Worm (Caenorhabditis elegans): ENCODE measurements around the gene nhr-173.

The nhr-173 gene

DNA sequence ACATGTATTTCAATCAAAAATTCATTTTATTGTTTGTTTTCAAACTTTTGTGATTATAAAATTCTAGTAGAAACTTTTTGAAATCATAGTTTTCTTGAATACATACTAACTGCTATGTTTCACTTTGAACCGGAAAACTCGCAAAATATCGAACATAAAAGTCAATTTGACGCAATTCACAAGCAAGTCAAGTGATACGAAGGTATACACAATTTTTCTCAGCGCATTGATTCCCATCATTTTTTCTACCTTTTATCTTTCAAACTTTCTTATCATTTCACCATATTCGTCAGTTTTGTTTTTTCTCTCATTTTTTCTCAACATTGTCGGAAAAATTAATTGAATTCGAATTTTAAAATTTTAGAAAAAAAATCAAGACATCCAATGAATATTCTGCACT, at the start of gene nhr-173:
Gene nhr-173, plus strand, starts transcription at position 366 of the 400 bp plus-strand sequence.
- TF ChIP-seq nhr-85 (tag) = no peak
- TF ChIP-seq elt-2 (tag; optimal IDR thresholded peaks at IDR 0.05) = peak; percentile 23
- TF ChIP-seq blmp-1 (tag; optimal IDR thresholded peaks at IDR 0.05) = peak; percentile 1
- peak; percentile 12 for TF ChIP-seq nhr-20 (tag; optimal IDR thresholded peaks at IDR 0.05)
- no peak for TF ChIP-seq pax-3 (tag; optimal IDR thresholded peaks at IDR 0.05)
- peak in 1 of 6 experiments; percentile 4 for TF ChIP-seq elt-3 (tag; optimal IDR thresholded peaks at IDR 0.05)
- no peak for TF ChIP-seq ceh-88 (GFP tag; IDR thresholded peaks at IDR 0.05)

- peak; percentile 0 for TF ChIP-seq lin-14 (GFP tag; optimal IDR thresholded peaks at IDR 0.05)
- TF ChIP-seq elt-2 (tag; optimal IDR thresholded peaks at IDR 0.05) = peak; percentile 89
- peak in 1 of 2 experiments; percentile 43 for TF ChIP-seq lin-35 (GFP tag; optimal IDR thresholded peaks at IDR 0.05)
- TF ChIP-seq xbp-1 (tag; optimal IDR thresholded peaks at IDR 0.05) = no peak
- no peak for TF ChIP-seq egl-27 (tag; optimal IDR thresholded peaks at IDR 0.05)
- peak; percentile 5 for TF ChIP-seq jun-1 (tag; optimal IDR thresholded peaks at IDR 0.05)
- TF ChIP-seq mdl-1 (tag; optimal IDR thresholded peaks at IDR 0.05) = peak in 1 of 2 experiments; percentile 9
- TF ChIP-seq efl-1 (optimal IDR thresholded peaks at IDR 0.05) = no peak
- TF ChIP-seq efl-1 (GFP tag; optimal IDR thresholded peaks at IDR 0.05 in 1 of 2) = peak in 1 of 2 experiments; percentile 73
- TF ChIP-seq fkh-8 (tag; optimal IDR thresholded peaks at IDR 0.05) = no peak
Observed at ce11 chrX:6606991-6607390, 48.3 kb upstream of the nhr-173 start, which contains the start of gene cpr-6. cpr-6 (plus strand) TSS chrX:6607207.

- TF ChIP-seq ztf-11 (tag; optimal IDR thresholded peaks at IDR 0.05) = no peak
- TF ChIP-seq ets-5 (GFP tag; IDR thresholded peaks at IDR 0.05) = no peak
- peak; percentile 2 for TF ChIP-seq pqm-1 (tag; optimal IDR thresholded peaks at IDR 0.05)
- TF ChIP-seq lin-35 (GFP tag; optimal IDR thresholded peaks at IDR 0.05) = peak in 1 of 2 experiments; percentile 34
- no peak for TF ChIP-seq lin-15B (tag; optimal IDR thresholded peaks at IDR 0.05)
- TF ChIP-seq fkh-10 (GFP tag; optimal IDR thresholded peaks at IDR 0.05) = no peak
- TF ChIP-seq efl-1 (optimal IDR thresholded peaks at IDR 0.05) = no peak
- peak in 1 of 2 experiments; percentile 83 for TF ChIP-seq efl-1 (GFP tag; optimal IDR thresholded peaks at IDR 0.05 in 1 of 2)
- peak; percentile 47 for TF ChIP-seq elt-2 (tag; optimal IDR thresholded peaks at IDR 0.05)
- no peak for TF ChIP-seq vab-15 (tag; optimal IDR thresholded peaks at IDR 0.05)
- no peak for TF ChIP-seq unc-30 (tag; optimal IDR thresholded peaks at IDR 0.05)
- TF ChIP-seq fos-1 (tag; optimal IDR thresholded peaks at IDR 0.05) = peak; percentile 4
Observed at ce11 chrX:6607599-6607998, 47.7 kb upstream of the nhr-173 start.

ce11 chrX:6609251-6609650, 46.1 kb upstream of the nhr-173 start:
- no peak for TF ChIP-seq blmp-1 (tag; optimal IDR thresholded peaks at IDR 0.05)
- TF ChIP-seq nhr-47 (tag; optimal IDR thresholded peaks at IDR 0.05) = peak; percentile 17
- TF ChIP-seq C16A3.4 (tag; optimal IDR thresholded peaks at IDR 0.05) = no peak
- TF ChIP-seq ztf-11 (tag; optimal IDR thresholded peaks at IDR 0.05) = no peak
- peak; percentile 48 for TF ChIP-seq fkh-8 (tag; optimal IDR thresholded peaks at IDR 0.05)
- TF ChIP-seq hlh-4 (tag; optimal IDR thresholded peaks at IDR 0.05) = no peak
- no peak for TF ChIP-seq jun-1 (tag; optimal IDR thresholded peaks at IDR 0.05)
- TF ChIP-seq ets-5 (GFP tag; IDR thresholded peaks at IDR 0.05) = no peak
- TF ChIP-seq unc-130 (tag; optimal IDR thresholded peaks at IDR 0.05) = no peak
- TF ChIP-seq efl-1 (optimal IDR thresholded peaks at IDR 0.05) = no peak
- TF ChIP-seq efl-1 (GFP tag; optimal IDR thresholded peaks at IDR 0.05 in 1 of 2) = peak in 1 of 2 experiments; percentile 51
- peak; percentile 42 for TF ChIP-seq elt-2 (tag; optimal IDR thresholded peaks at IDR 0.05)
- peak; percentile 84 for TF ChIP-seq dsc-1 (tag; optimal IDR thresholded peaks at IDR 0.05)
- no peak for TF ChIP-seq efl-3 (GFP tag; optimal IDR thresholded peaks at IDR 0.05)
- no peak for TF ChIP-seq unc-62 (GFP tag; optimal IDR thresholded peaks at IDR 0.05)
- TF ChIP-seq pax-3 (tag; optimal IDR thresholded peaks at IDR 0.05) = peak; percentile 18
- no peak for TF ChIP-seq F16B12.6 (tag; optimal IDR thresholded peaks at IDR 0.05)
- TF ChIP-seq pqm-1 (tag; optimal IDR thresholded peaks at IDR 0.05) = no peak
- no peak for TF ChIP-seq nhr-237 (tag; optimal IDR thresholded peaks at IDR 0.05)
- TF ChIP-seq nhr-90 (tag; optimal IDR thresholded peaks at IDR 0.05; ENCODE audit: poor library complexity) = peak; percentile 6
- no peak for TF ChIP-seq alr-1 (tag; optimal IDR thresholded peaks at IDR 0.05; ENCODE audit: borderline replicate concordance)
- TF ChIP-seq dpl-1 (GFP tag; optimal IDR thresholded peaks at IDR 0.05) = no peak
- no peak for TF ChIP-seq rnt-1 (tag; optimal IDR thresholded peaks at IDR 0.05)
- TF ChIP-seq lin-15B (tag; optimal IDR thresholded peaks at IDR 0.05) = no peak
- TF ChIP-seq lin-13 (GFP tag; optimal IDR thresholded peaks at IDR 0.05) = no peak
